Worm (Caenorhabditis elegans) whole organism, late embryonic: ENCODE data around the gene sra-33.

Experiments
- C08G9.2 ChIP-seq: sonication (generic microtip); optimal IDR thresholded peaks from 2 replicates; lab custom pipeline; 2016; ENCODE audit warnings: mild to moderate bottlenecking, missing genetic modification characterization, moderate library complexity, missing compliant biosample characterization
- C38D4.7 ChIP-seq: fragments of 200-800 bp; sonication (Bioruptor generic); optimal IDR thresholded peaks from 2 replicates; lab custom pipeline; 2018; ENCODE audit warnings: mild to moderate bottlenecking, missing genetic modification characterization, moderate library complexity, missing compliant biosample characterization
- F13H6.1 ChIP-seq: sonication (generic microtip); optimal IDR thresholded peaks from 2 replicates; lab custom pipeline; 2016; ENCODE audit warnings: missing genetic modification characterization, missing compliant biosample characterization
- Y22D7AL.16 ChIP-seq: sonication (generic microtip); optimal IDR thresholded peaks from 2 replicates; lab custom pipeline; 2016; ENCODE audit warnings: missing genetic modification characterization, missing compliant biosample characterization
- ama-1 ChIP-seq: fragments of 150-350 bp; optimal IDR thresholded peaks from 2 replicates; lab custom pipeline; 2014
- ceh-14 ChIP-seq: sonication (generic microtip); optimal IDR thresholded peaks from 2 replicates; lab custom pipeline; 2016; ENCODE audit warnings: missing genotype, missing genetic modification characterization, missing compliant biosample characterization
- ceh-18 ChIP-seq: sonication (generic microtip); optimal IDR thresholded peaks from 2 replicates; lab custom pipeline; 2016; ENCODE audit warnings: missing genetic modification characterization, missing compliant biosample characterization
- ceh-2 ChIP-seq: sonication (generic microtip); optimal IDR thresholded peaks from 2 replicates; lab custom pipeline; 2016; ENCODE audit warnings: missing genotype, missing genetic modification characterization, missing compliant biosample characterization
- ceh-22 ChIP-seq: sonication (generic microtip); optimal IDR thresholded peaks from 2 replicates; lab custom pipeline; 2017; ENCODE audit warnings: missing biosample characterization, missing genetic modification characterization
- ceh-24 ChIP-seq: sonication (generic microtip); optimal IDR thresholded peaks from 2 replicates; lab custom pipeline; 2016; ENCODE audit warnings: mild to moderate bottlenecking, missing genetic modification characterization, missing compliant biosample characterization
- ceh-34 ChIP-seq: sonication (generic microtip); optimal IDR thresholded peaks from 2 replicates; lab custom pipeline; 2016; ENCODE audit warnings: mild to moderate bottlenecking, missing genetic modification characterization, missing compliant biosample characterization
- ceh-48 ChIP-seq: sonication (generic microtip); optimal IDR thresholded peaks from 2 replicates; lab custom pipeline; 2016; ENCODE audit warnings: missing genetic modification characterization, inconsistent platforms, missing compliant biosample characterization
- ceh-6 ChIP-seq: fragments of 200-800 bp; sonication (Bioruptor generic); optimal IDR thresholded peaks from 2 replicates; lab custom pipeline; 2018; ENCODE audit warnings: mild to moderate bottlenecking, missing genetic modification characterization, missing compliant biosample characterization
- che-1 ChIP-seq: sonication (generic microtip); optimal IDR thresholded peaks from 2 replicates; lab custom pipeline; 2016; ENCODE audit warnings: mild to moderate bottlenecking, missing genetic modification characterization, missing compliant biosample characterization
- dmd-4 ChIP-seq: sonication (generic microtip); optimal IDR thresholded peaks from 2 replicates; lab custom pipeline; 2016; ENCODE audit warnings: borderline replicate concordance, missing genetic modification characterization, missing compliant biosample characterization
- elt-2 ChIP-seq: sonication (generic microtip); optimal IDR thresholded peaks from 2 replicates; lab custom pipeline; 2016; ENCODE audit warnings: missing genetic modification reagents, missing genetic modification characterization, missing compliant biosample characterization
- elt-4 ChIP-seq: sonication (generic microtip); optimal IDR thresholded peaks from 2 replicates; lab custom pipeline; 2016; ENCODE audit warnings: missing genetic modification characterization, missing compliant biosample characterization
- ets-4 ChIP-seq: sonication (generic microtip); optimal IDR thresholded peaks from 2 replicates; lab custom pipeline; 2016; ENCODE audit warnings: missing genetic modification characterization, missing compliant biosample characterization
- eyg-1 ChIP-seq: sonication (generic microtip); optimal IDR thresholded peaks from 2 replicates; lab custom pipeline; 2016; ENCODE audit warnings: missing genotype, missing genetic modification characterization, missing compliant biosample characterization
- hlh-6 ChIP-seq: sonication (generic microtip); optimal IDR thresholded peaks from 2 replicates; lab custom pipeline; 2016; ENCODE audit warnings: missing genotype, missing genetic modification characterization, missing compliant biosample characterization
- hlh-8 ChIP-seq: sonication (generic microtip); optimal IDR thresholded peaks from 2 replicates; lab custom pipeline; 2016; ENCODE audit warnings: missing genotype, missing genetic modification characterization, missing compliant biosample characterization
- lim-6 ChIP-seq: sonication (generic microtip); optimal IDR thresholded peaks from 2 replicates; lab custom pipeline; 2016; ENCODE audit warnings: missing genetic modification characterization, missing compliant biosample characterization
- lin-11 ChIP-seq: fragments of 200-800 bp; sonication (Bioruptor generic); optimal IDR thresholded peaks from 2 replicates; lab custom pipeline; 2018; ENCODE audit warnings: mild to moderate bottlenecking, missing genetic modification characterization, missing compliant biosample characterization
- madf-2 ChIP-seq: sonication (generic microtip); optimal IDR thresholded peaks from 2 replicates; lab custom pipeline; 2017; ENCODE audit warnings: missing genetic modification characterization, missing compliant biosample characterization
- nfya-1 ChIP-seq: sonication (generic microtip); optimal IDR thresholded peaks from 2 replicates; lab custom pipeline; 2017; ENCODE audit warnings: missing genetic modification characterization, mild to moderate bottlenecking, missing compliant biosample characterization, antibody characterized with exemption, moderate library complexity
- nhr-11 ChIP-seq: fragments of 150-350 bp; optimal IDR thresholded peaks from 2 replicates; lab custom pipeline; 2014; ENCODE audit warnings: missing biosample characterization, missing genetic modification characterization
- odd-2 ChIP-seq: sonication (generic microtip); optimal IDR thresholded peaks from 2 replicates; lab custom pipeline; 2017; ENCODE audit warnings: antibody characterized with exemption, mild to moderate bottlenecking, missing genetic modification characterization, missing compliant biosample characterization
- pat-9 ChIP-seq: fragments of 200-800 bp; sonication (Bioruptor generic); optimal IDR thresholded peaks from 2 replicates; lab custom pipeline; 2018; ENCODE audit warnings: mild to moderate bottlenecking, missing genetic modification characterization, moderate library complexity, missing compliant biosample characterization
- pax-1 ChIP-seq: fragments of 150-350 bp; optimal IDR thresholded peaks from 2 replicates; lab custom pipeline; 2014; ENCODE audit warnings: missing biosample characterization, missing genetic modification characterization
- pha-4 ChIP-seq: fragments of 150-350 bp; optimal IDR thresholded peaks from 2 replicates; lab custom pipeline; 2018; ENCODE audit warnings: missing biosample characterization, missing genetic modification reagents, missing genetic modification characterization
- pqm-1 ChIP-seq: sonication (generic microtip); optimal IDR thresholded peaks from 2 replicates; lab custom pipeline; 2016; ENCODE audit warnings: missing genetic modification characterization, missing compliant biosample characterization
- pros-1 ChIP-seq: fragments of 150-350 bp; optimal IDR thresholded peaks from 2 replicates; lab custom pipeline; 2014; ENCODE audit warnings: missing biosample characterization, missing genetic modification reagents, missing genetic modification characterization
- rnt-1 ChIP-seq: sonication (generic microtip); optimal IDR thresholded peaks from 2 replicates; lab custom pipeline; 2016; ENCODE audit warnings: missing genetic modification characterization, missing compliant biosample characterization
- sdc-2 ChIP-seq: sonication (generic microtip); optimal IDR thresholded peaks from 2 replicates; lab custom pipeline; 2016; ENCODE audit warnings: missing genotype, missing genetic modification characterization, missing compliant biosample characterization
- sox-2 ChIP-seq: fragments of 200-800 bp; sonication (Bioruptor generic); IDR thresholded peaks from 2 replicates; pipeline ENCODE4 v1.3.6; 2022; ENCODE audit warnings: missing genetic modification reagents, missing genetic modification characterization, missing compliant biosample characterization
- tbx-2 ChIP-seq: sonication (generic microtip); optimal IDR thresholded peaks from 2 replicates; lab custom pipeline; 2016; ENCODE audit warnings: missing genetic modification characterization, missing compliant biosample characterization
- tbx-7 ChIP-seq: sonication (generic microtip); optimal IDR thresholded peaks from 2 replicates; lab custom pipeline; 2016; ENCODE audit warnings: missing genotype, missing genetic modification characterization, missing compliant biosample characterization
- ttx-3 ChIP-seq: sonication (generic microtip); optimal IDR thresholded peaks from 2 replicates; lab custom pipeline; 2016; ENCODE audit warnings: missing genetic modification reagents, missing genetic modification characterization, missing compliant biosample characterization
- unc-3 ChIP-seq, 2 experiments: fragments of 200-800 bp in 1 of 2; sonication (Bioruptor generic) in 1 of 2; sonication (generic microtip) in 1 of 2; conservative IDR thresholded peaks in 1 of 2; optimal IDR thresholded peaks in 1 of 2; 2 replicates each; pipeline versions ENCODE4 v1.3.6 to Lab custom; 2016 to 2022; ENCODE audit warnings: missing compliant biosample characterization in 2 of 2, missing genetic modification characterization in 2 of 2, missing genetic modification reagents in 1 of 2
- unc-42 ChIP-seq: sonication (generic microtip); optimal IDR thresholded peaks from 2 replicates; lab custom pipeline; 2016; ENCODE audit warnings: missing genotype, missing genetic modification characterization, missing compliant biosample characterization
- unc-55 ChIP-seq: sonication (generic microtip); optimal IDR thresholded peaks from 2 replicates; lab custom pipeline; 2017; ENCODE audit warnings: missing biosample characterization, missing genetic modification reagents, missing genetic modification characterization
- unc-86 ChIP-seq: sonication (generic microtip); optimal IDR thresholded peaks from 2 replicates; lab custom pipeline; 2016; ENCODE audit warnings: missing genetic modification characterization, missing compliant biosample characterization
- zip-5 ChIP-seq: sonication (generic microtip); optimal IDR thresholded peaks from 2 replicates; lab custom pipeline; 2016; ENCODE audit warnings: missing genetic modification characterization, missing compliant biosample characterization
- ztf-16 ChIP-seq: sonication (generic microtip); optimal IDR thresholded peaks from 2 replicates; lab custom pipeline; 2017; ENCODE audit warnings: missing genetic modification characterization, missing compliant biosample characterization

The sra-33 gene

ce11 chrII:4518300-4518907 is 18.6 kb downstream of the sra-33 start, which contains the start of gene hlh-1:
hlh-1 (plus strand) TSS chrII:4518574.
- no peak for TF ChIP-seq unc-42 (tag; lab: Kevin White, UChicago)
- no peak for TF ChIP-seq lin-11 (tag; lab: Kevin White, UChicago)
- no peak for TF ChIP-seq madf-2 (tag; lab: Kevin White, UChicago)
- no peak for TF ChIP-seq hlh-8 (tag; lab: Kevin White, UChicago)
- TF ChIP-seq ttx-3 (tag; lab: Kevin White, UChicago): no peak
- peak; percentile 95 for TF ChIP-seq unc-55
- no peak for TF ChIP-seq pax-1 (tag; lab: Kevin White, UChicago)
- TF ChIP-seq rnt-1: peak; percentile 60
- TF ChIP-seq pros-1 (tag; lab: Kevin White, UChicago): no peak
- TF ChIP-seq ets-4 (tag; lab: Kevin White, UChicago): no peak
- no peak for TF ChIP-seq ceh-22 (tag; lab: Kevin White, UChicago)
- TF ChIP-seq nfya-1 (tag; lab: Kevin White, UChicago): peak; percentile 73
- TF ChIP-seq zip-5 (tag; lab: Kevin White, UChicago): no peak
- no peak for TF ChIP-seq dmd-4 (tag; lab: Kevin White, UChicago)
- TF ChIP-seq pqm-1 (tag; lab: Kevin White, UChicago): no peak
- no peak for TF ChIP-seq elt-4 (tag; lab: Kevin White, UChicago)
- TF ChIP-seq unc-3 (GFP tag; conservative IDR thresholded peaks at IDR 0.05; lab: Robert Waterston, UW): no peak
- TF ChIP-seq unc-3 (tag; optimal IDR thresholded peaks at IDR 0.05; lab: Kevin White, UChicago): no peak
- TF ChIP-seq nhr-11 (tag; lab: Kevin White, UChicago): no peak
- no peak for TF ChIP-seq lim-6
- no peak for TF ChIP-seq eyg-1 (tag; lab: Kevin White, UChicago)
- TF ChIP-seq tbx-7: no peak
- TF ChIP-seq pha-4 (tag; lab: Kevin White, UChicago): no peak
- TF ChIP-seq ceh-48 (tag; lab: Kevin White, UChicago): no peak
- no peak for TF ChIP-seq sox-2 (GFP tag; lab: Robert Waterston, UW)
- TF ChIP-seq ceh-18 (tag; lab: Kevin White, UChicago): peak; percentile 67
- TF ChIP-seq C08G9.2 (tag; lab: Kevin White, UChicago): no peak
- TF ChIP-seq ceh-24 (tag; lab: Kevin White, UChicago): no peak
- TF ChIP-seq F13H6.1 (tag; lab: Kevin White, UChicago): no peak
- no peak for TF ChIP-seq che-1 (tag; lab: Kevin White, UChicago)
- TF ChIP-seq, all 69 proteins: peak for 4

- no peak for TF ChIP-seq C38D4.7
- no peak for TF ChIP-seq ztf-16 (tag; lab: Kevin White, UChicago)
- no peak for TF ChIP-seq sox-2 (GFP tag; lab: Robert Waterston, UW)
- no peak for TF ChIP-seq unc-55
- TF ChIP-seq unc-86 (tag; lab: Kevin White, UChicago): no peak
- no peak for TF ChIP-seq rnt-1
Observed at ce11 chrII:4517254-4517653, 19.8 kb downstream of the sra-33 start.

ce11 chrII:4516291-4516690 is 20.8 kb downstream of the sra-33 start:
- peak; percentile 53 for TF ChIP-seq ama-1 (lab: Kevin White, UChicago)
- TF ChIP-seq ceh-34: peak; percentile 40
- TF ChIP-seq rnt-1: peak; percentile 18
- TF ChIP-seq sdc-2 (tag; lab: Kevin White, UChicago): no peak
- TF ChIP-seq unc-55: peak; percentile 36

ce11 chrII:4511911-4512310 is 25.1 kb downstream of the sra-33 start, which contains the start of gene cyp-23A1:
cyp-23A1 (plus strand) TSS chrII:4512211.
- TF ChIP-seq odd-2 (tag; lab: Kevin White, UChicago): no peak
- no peak for TF ChIP-seq pat-9 (tag; lab: Kevin White, UChicago)
- TF ChIP-seq tbx-2 (tag; lab: Kevin White, UChicago): no peak
- no peak for TF ChIP-seq ztf-16 (tag; lab: Kevin White, UChicago)
- no peak for TF ChIP-seq elt-4 (tag; lab: Kevin White, UChicago)
- no peak for TF ChIP-seq elt-2 (tag; lab: Kevin White, UChicago)
- TF ChIP-seq hlh-6: no peak
- TF ChIP-seq ceh-2 (tag; lab: Kevin White, UChicago): no peak
- no peak for TF ChIP-seq sox-2 (GFP tag; lab: Robert Waterston, UW)
- no peak for TF ChIP-seq Y22D7AL.16 (tag; lab: Kevin White, UChicago)
- TF ChIP-seq ceh-14: no peak
- TF ChIP-seq ceh-6 (GFP tag; lab: Kevin White, UChicago): no peak
